Worm (Caenorhabditis elegans) whole organism, late embryonic: ENCODE results near the gene K09G1.2.

Experiments used
- C08G9.2 ChIP-seq: sonication (generic microtip); optimal IDR thresholded peaks from 2 replicates; lab custom pipeline; 2016; ENCODE audit warnings: mild to moderate bottlenecking, missing genetic modification characterization, moderate library complexity, missing compliant biosample characterization
- K02D7.2 ChIP-seq: sonication (generic microtip); optimal IDR thresholded peaks from 2 replicates; lab custom pipeline; 2017; ENCODE audit warnings: mild to moderate bottlenecking, missing genetic modification characterization, missing compliant biosample characterization
- T23F11.4 ChIP-seq: fragments of 200-800 bp; sonication (Bioruptor generic); optimal IDR thresholded peaks from 2 replicates; lab custom pipeline; 2018; ENCODE audit warnings: mild to moderate bottlenecking, missing genetic modification characterization, missing compliant biosample characterization
- Y22D7AL.16 ChIP-seq: sonication (generic microtip); optimal IDR thresholded peaks from 2 replicates; lab custom pipeline; 2016; ENCODE audit warnings: missing genetic modification characterization, missing compliant biosample characterization
- ceh-14 ChIP-seq: sonication (generic microtip); optimal IDR thresholded peaks from 2 replicates; lab custom pipeline; 2016; ENCODE audit warnings: missing genotype, missing genetic modification characterization, missing compliant biosample characterization
- ceh-18 ChIP-seq: sonication (generic microtip); optimal IDR thresholded peaks from 2 replicates; lab custom pipeline; 2016; ENCODE audit warnings: missing genetic modification characterization, missing compliant biosample characterization
- ceh-19 ChIP-seq: fragments of 200-800 bp; sonication (Bioruptor generic); optimal IDR thresholded peaks from 2 replicates; lab custom pipeline; 2018; ENCODE audit warnings: mild to moderate bottlenecking, missing genetic modification characterization, missing compliant biosample characterization
- ceh-2 ChIP-seq: sonication (generic microtip); optimal IDR thresholded peaks from 2 replicates; lab custom pipeline; 2016; ENCODE audit warnings: missing genotype, missing genetic modification characterization, missing compliant biosample characterization
- ceh-22 ChIP-seq: sonication (generic microtip); optimal IDR thresholded peaks from 2 replicates; lab custom pipeline; 2017; ENCODE audit warnings: missing biosample characterization, missing genetic modification characterization
- ceh-24 ChIP-seq: sonication (generic microtip); optimal IDR thresholded peaks from 2 replicates; lab custom pipeline; 2016; ENCODE audit warnings: mild to moderate bottlenecking, missing genetic modification characterization, missing compliant biosample characterization
- ceh-30 ChIP-seq: fragments of 150-350 bp; optimal IDR thresholded peaks from 2 replicates; lab custom pipeline; 2014; ENCODE audit warnings: missing biosample characterization, missing genetic modification characterization
- ceh-31 ChIP-seq: sonication (generic microtip); optimal IDR thresholded peaks from 2 replicates; lab custom pipeline; 2016; ENCODE audit warnings: missing genetic modification characterization, missing compliant biosample characterization
- ceh-34 ChIP-seq: sonication (generic microtip); optimal IDR thresholded peaks from 2 replicates; lab custom pipeline; 2016; ENCODE audit warnings: mild to moderate bottlenecking, missing genetic modification characterization, missing compliant biosample characterization
- ceh-48 ChIP-seq: sonication (generic microtip); optimal IDR thresholded peaks from 2 replicates; lab custom pipeline; 2016; ENCODE audit warnings: missing genetic modification characterization, inconsistent platforms, missing compliant biosample characterization
- ceh-6 ChIP-seq: fragments of 200-800 bp; sonication (Bioruptor generic); optimal IDR thresholded peaks from 2 replicates; lab custom pipeline; 2018; ENCODE audit warnings: mild to moderate bottlenecking, missing genetic modification characterization, missing compliant biosample characterization
- ceh-9 ChIP-seq: sonication (generic microtip); optimal IDR thresholded peaks from 2 replicates; lab custom pipeline; 2016; ENCODE audit warnings: mild to moderate bottlenecking, missing genetic modification characterization, inconsistent platforms, missing compliant biosample characterization
- che-1 ChIP-seq: sonication (generic microtip); optimal IDR thresholded peaks from 2 replicates; lab custom pipeline; 2016; ENCODE audit warnings: mild to moderate bottlenecking, missing genetic modification characterization, missing compliant biosample characterization
- dmd-4 ChIP-seq: sonication (generic microtip); optimal IDR thresholded peaks from 2 replicates; lab custom pipeline; 2016; ENCODE audit warnings: borderline replicate concordance, missing genetic modification characterization, missing compliant biosample characterization
- dve-1 ChIP-seq: sonication (generic microtip); optimal IDR thresholded peaks from 2 replicates; lab custom pipeline; 2017; ENCODE audit warnings: antibody characterized with exemption, mild to moderate bottlenecking, missing genetic modification characterization, missing compliant biosample characterization
- ets-4 ChIP-seq: sonication (generic microtip); optimal IDR thresholded peaks from 2 replicates; lab custom pipeline; 2016; ENCODE audit warnings: missing genetic modification characterization, missing compliant biosample characterization
- fax-1 ChIP-seq: sonication (generic microtip); optimal IDR thresholded peaks from 2 replicates; lab custom pipeline; 2016; ENCODE audit warnings: missing genotype, missing genetic modification characterization, missing compliant biosample characterization
- fkh-6 ChIP-seq: sonication (generic microtip); optimal IDR thresholded peaks from 2 replicates; lab custom pipeline; 2016; ENCODE audit warnings: missing genetic modification characterization, missing compliant biosample characterization
- gmeb-2 ChIP-seq: sonication (generic microtip); optimal IDR thresholded peaks from 2 replicates; lab custom pipeline; 2016; ENCODE audit warnings: missing genetic modification characterization, inconsistent platforms, missing compliant biosample characterization
- hlh-15 ChIP-seq: sonication (generic microtip); optimal IDR thresholded peaks from 2 replicates; lab custom pipeline; 2016; ENCODE audit warnings: missing genetic modification characterization, missing compliant biosample characterization
- hlh-30 ChIP-seq: sonication (generic microtip); optimal IDR thresholded peaks from 2 replicates; lab custom pipeline; 2017; ENCODE audit warnings: antibody characterized with exemption, missing genetic modification characterization, missing compliant biosample characterization; ENCODE audit not compliant: insufficient read depth
- hlh-8 ChIP-seq: sonication (generic microtip); optimal IDR thresholded peaks from 2 replicates; lab custom pipeline; 2016; ENCODE audit warnings: missing genotype, missing genetic modification characterization, missing compliant biosample characterization
- lin-11 ChIP-seq: fragments of 200-800 bp; sonication (Bioruptor generic); optimal IDR thresholded peaks from 2 replicates; lab custom pipeline; 2018; ENCODE audit warnings: mild to moderate bottlenecking, missing genetic modification characterization, missing compliant biosample characterization
- mec-3 ChIP-seq: sonication (generic microtip); optimal IDR thresholded peaks from 2 replicates; lab custom pipeline; 2016; ENCODE audit warnings: borderline replicate concordance, missing genetic modification characterization, missing compliant biosample characterization
- nfya-1 ChIP-seq: sonication (generic microtip); optimal IDR thresholded peaks from 2 replicates; lab custom pipeline; 2017; ENCODE audit warnings: missing genetic modification characterization, mild to moderate bottlenecking, missing compliant biosample characterization, antibody characterized with exemption, moderate library complexity
- nhr-11 ChIP-seq: fragments of 150-350 bp; optimal IDR thresholded peaks from 2 replicates; lab custom pipeline; 2014; ENCODE audit warnings: missing biosample characterization, missing genetic modification characterization
- nhr-232 ChIP-seq: sonication (generic microtip); optimal IDR thresholded peaks from 2 replicates; lab custom pipeline; 2016; ENCODE audit warnings: missing genetic modification characterization, missing compliant biosample characterization
- npax-4 ChIP-seq: sonication (generic microtip); optimal IDR thresholded peaks from 2 replicates; lab custom pipeline; 2016; ENCODE audit warnings: missing genetic modification characterization, missing compliant biosample characterization
- pag-3 ChIP-seq: sonication (generic microtip); optimal IDR thresholded peaks from 2 replicates; lab custom pipeline; 2016; ENCODE audit warnings: missing compliant biosample characterization, missing genetic modification characterization, borderline replicate concordance
- pqm-1 ChIP-seq: sonication (generic microtip); optimal IDR thresholded peaks from 2 replicates; lab custom pipeline; 2016; ENCODE audit warnings: missing genetic modification characterization, missing compliant biosample characterization
- pros-1 ChIP-seq: fragments of 150-350 bp; optimal IDR thresholded peaks from 2 replicates; lab custom pipeline; 2014; ENCODE audit warnings: missing biosample characterization, missing genetic modification reagents, missing genetic modification characterization
- ref-2 ChIP-seq: sonication (generic microtip); optimal IDR thresholded peaks from 2 replicates; lab custom pipeline; 2016; ENCODE audit warnings: missing genetic modification characterization, missing compliant biosample characterization
- tbx-2 ChIP-seq: sonication (generic microtip); optimal IDR thresholded peaks from 2 replicates; lab custom pipeline; 2016; ENCODE audit warnings: missing genetic modification characterization, missing compliant biosample characterization
- ttx-3 ChIP-seq: sonication (generic microtip); optimal IDR thresholded peaks from 2 replicates; lab custom pipeline; 2016; ENCODE audit warnings: missing genetic modification reagents, missing genetic modification characterization, missing compliant biosample characterization
- unc-42 ChIP-seq: sonication (generic microtip); optimal IDR thresholded peaks from 2 replicates; lab custom pipeline; 2016; ENCODE audit warnings: missing genotype, missing genetic modification characterization, missing compliant biosample characterization
- unc-55 ChIP-seq: sonication (generic microtip); optimal IDR thresholded peaks from 2 replicates; lab custom pipeline; 2017; ENCODE audit warnings: missing biosample characterization, missing genetic modification reagents, missing genetic modification characterization
- zip-5 ChIP-seq: sonication (generic microtip); optimal IDR thresholded peaks from 2 replicates; lab custom pipeline; 2016; ENCODE audit warnings: missing genetic modification characterization, missing compliant biosample characterization

K09G1.2 gene

ce11 chrV:9546860-9547269 is 43.6 kb upstream of the K09G1.2 start, which contains the start of gene his-37 (continued):
- TF ChIP-seq hlh-8 (tag; lab: Kevin White, UChicago), result peak; percentile 41
- TF ChIP-seq hlh-15 (tag; lab: Kevin White, UChicago), result no peak
- no peak for TF ChIP-seq pag-3 (tag; lab: Kevin White, UChicago)
- TF ChIP-seq K02D7.2 (tag; lab: Kevin White, UChicago), result no peak
- no peak for TF ChIP-seq ceh-19
- peak; percentile 64 for TF ChIP-seq hlh-30 (tag; lab: Kevin White, UChicago)
- peak; percentile 92 for TF ChIP-seq tbx-2
- TF ChIP-seq Y22D7AL.16 (tag; lab: Kevin White, UChicago), result no peak
- no peak for TF ChIP-seq fax-1 (tag; lab: Kevin White, UChicago)
- peak; percentile 71 for TF ChIP-seq ceh-14 (tag; lab: Kevin White, UChicago)
- TF ChIP-seq T23F11.4 (GFP tag; lab: Kevin White, UChicago), result peak; percentile 38
- peak; percentile 43 for TF ChIP-seq ceh-48
- TF ChIP-seq ceh-31 (tag; lab: Kevin White, UChicago), result peak; percentile 96
- TF ChIP-seq ceh-6, result no peak
- TF ChIP-seq ttx-3 (tag; lab: Kevin White, UChicago), result peak; percentile 38
- peak; percentile 92 for TF ChIP-seq unc-55 (GFP tag; lab: Kevin White, UChicago)
- TF ChIP-seq fkh-6 (tag; lab: Kevin White, UChicago), result no peak
- TF ChIP-seq npax-4 (tag; lab: Kevin White, UChicago), result no peak
- TF ChIP-seq ceh-2 (tag; lab: Kevin White, UChicago), result peak; percentile 52
- no peak for TF ChIP-seq ceh-24 (tag; lab: Kevin White, UChicago)
- peak; percentile 76 for TF ChIP-seq pqm-1 (tag; lab: Kevin White, UChicago)
- no peak for TF ChIP-seq ceh-9 (tag; lab: Kevin White, UChicago)

ce11 chrV:9549459-9549858 is 41.0 kb upstream of the K09G1.2 start, which contains the start of gene nstp-10:
Gene nstp-10, minus strand, starts transcription at chrV:9549836.
- TF ChIP-seq ceh-18, result no peak
- TF ChIP-seq ceh-31 (tag; lab: Kevin White, UChicago), result peak; percentile 43
- TF ChIP-seq ceh-24 (tag; lab: Kevin White, UChicago), result no peak

- TF ChIP-seq hlh-15 (tag; lab: Kevin White, UChicago), result no peak
- no peak for TF ChIP-seq ceh-6
- no peak for TF ChIP-seq ceh-22 (tag; lab: Kevin White, UChicago)
- TF ChIP-seq hlh-30 (tag; lab: Kevin White, UChicago), result no peak
- TF ChIP-seq unc-42 (tag; lab: Kevin White, UChicago), result peak; percentile 88
- peak; percentile 22 for TF ChIP-seq ceh-31 (tag; lab: Kevin White, UChicago)
Observed at ce11 chrV:9550313-9550712, 40.1 kb upstream of the K09G1.2 start, which contains the start of gene ehbp-1. Gene ehbp-1, plus strand, starts transcription at chrV:9550644.

- TF ChIP-seq ref-2 (tag; lab: Kevin White, UChicago) (no peak), pag-3 (tag; lab: Kevin White, UChicago) (no peak), zip-5 (tag; lab: Kevin White, UChicago) (no peak), ets-4 (tag; lab: Kevin White, UChicago) (no peak), ceh-19 (no peak)
Observed at ce11 chrV:9556668-9557067, 33.7 kb upstream of the K09G1.2 start.

- TF ChIP-seq ceh-6, result no peak
- TF ChIP-seq ceh-18, result peak; percentile 44
- no peak for TF ChIP-seq mec-3
- TF ChIP-seq ref-2 (tag; lab: Kevin White, UChicago), result peak; percentile 20
- no peak for TF ChIP-seq unc-55 (GFP tag; lab: Kevin White, UChicago)
- peak; percentile 89 for TF ChIP-seq ceh-48
- TF ChIP-seq ceh-30 (tag; lab: Kevin White, UChicago), result no peak
- peak; percentile 87 for TF ChIP-seq unc-42 (tag; lab: Kevin White, UChicago)
- peak; percentile 47 for TF ChIP-seq nfya-1 (tag; lab: Kevin White, UChicago)
- no peak for TF ChIP-seq hlh-8 (tag; lab: Kevin White, UChicago)
- peak; percentile 33 for TF ChIP-seq C08G9.2 (tag; lab: Kevin White, UChicago)
- TF ChIP-seq gmeb-2 (tag; lab: Kevin White, UChicago), result no peak
- TF ChIP-seq pros-1, result peak; percentile 17
- peak; percentile 37 for TF ChIP-seq ceh-34 (tag; lab: Kevin White, UChicago)
- no peak for TF ChIP-seq Y22D7AL.16 (tag; lab: Kevin White, UChicago)
- no peak for TF ChIP-seq nhr-11 (tag; lab: Kevin White, UChicago)
- TF ChIP-seq dve-1, result no peak
- no peak for TF ChIP-seq nhr-232 (tag; lab: Kevin White, UChicago)
- TF ChIP-seq dmd-4 (tag; lab: Kevin White, UChicago), result no peak
- TF ChIP-seq lin-11, result no peak
- peak; percentile 76 for TF ChIP-seq ceh-14 (tag; lab: Kevin White, UChicago)
- peak; percentile 59 for TF ChIP-seq tbx-2
- peak; percentile 44 for TF ChIP-seq ceh-19
- TF ChIP-seq che-1, result no peak
- TF ChIP-seq npax-4 (tag; lab: Kevin White, UChicago), result no peak
Observed at ce11 chrV:9561624-9562179, 28.7 kb upstream of the K09G1.2 start, which contains the start of gene rgef-1. Gene rgef-1, minus strand, starts transcription at chrV:9561674.
